Fruit fly (Drosophila melanogaster): ENCODE data around the gene Nnk.
A peak's percentile ranks its signal among the peaks of the same experiment; 100 is the strongest.

Nnk gene

dm6 chr3R:17759773-17760476 lies 45.1 kb downstream of the Nnk start (continued):
- TF ChIP-seq Hr78 (GFP tag; optimal IDR thresholded peaks at IDR 0.05), result peak in 1 of 2 experiments; percentile 82
- TF ChIP-seq GATAe (GFP tag; conservative IDR thresholded peaks at IDR 0.05), result peak; percentile 78
- no peak for TF ChIP-seq lmd (GFP tag; IDR thresholded peaks at IDR 0.05)
- TF ChIP-seq Oli (tag; optimal IDR thresholded peaks at IDR 0.05), result no peak
- TF ChIP-seq D (optimal IDR thresholded peaks at IDR 0.05), result no peak
- TF ChIP-seq D (GFP tag; optimal IDR thresholded peaks at IDR 0.05), result no peak
- TF ChIP-seq sd (tag; optimal IDR thresholded peaks at IDR 0.05), result peak; percentile 69
- no peak for TF ChIP-seq CG15269 (tag; optimal IDR thresholded peaks at IDR 0.05)
- TF ChIP-seq wek (GFP tag; optimal IDR thresholded peaks at IDR 0.05), result no peak
- no peak for TF ChIP-seq kah (GFP tag; optimal IDR thresholded peaks at IDR 0.05)
- TF ChIP-seq dmrt99B (tag; optimal IDR thresholded peaks at IDR 0.05), result no peak
- TF ChIP-seq al (GFP tag; IDR thresholded peaks at IDR 0.05), result no peak
- TF ChIP-seq CG34376 (GFP tag; optimal IDR thresholded peaks at IDR 0.05), result peak; percentile 39
- no peak for TF ChIP-seq tap (tag; optimal IDR thresholded peaks at IDR 0.05)
- no peak for TF ChIP-seq CG6791 (GFP tag; IDR thresholded peaks at IDR 0.05; ENCODE audit: partially characterized antibody)
- no peak for TF ChIP-seq CG6272 (GFP tag; IDR thresholded peaks at IDR 0.05)
- no peak for TF ChIP-seq CG11696 (GFP tag; IDR thresholded peaks at IDR 0.05)
- TF ChIP-seq CG11695 (GFP tag; IDR thresholded peaks at IDR 0.05), result no peak
- peak; percentile 59 for TF ChIP-seq CG12071 (GFP tag; optimal IDR thresholded peaks at IDR 0.05)
- TF ChIP-seq grn (GFP tag; optimal IDR thresholded peaks at IDR 0.05), result peak; percentile 85
- no peak for TF ChIP-seq CG14710 (tag; optimal IDR thresholded peaks at IDR 0.05)
- no peak for TF ChIP-seq jumu (GFP tag; optimal IDR thresholded peaks at IDR 0.05)
- peak; percentile 1 for TF ChIP-seq PHDP (tag; optimal IDR thresholded peaks at IDR 0.05)
- TF ChIP-seq CG6654 (GFP tag; optimal IDR thresholded peaks at IDR 0.05), result no peak
- 0 out of 3 replicates have a peak, but pooled peaks have one; percentile 6 for TF ChIP-seq Dbx (GFP tag; IDR thresholded peaks at IDR 0.05)
- no peak for TF ChIP-seq toy (GFP tag; IDR thresholded peaks at IDR 0.05)
- no peak for TF ChIP-seq Xrp1 (GFP tag; IDR thresholded peaks at IDR 0.05)
- no peak for TF ChIP-seq jigr1 (GFP tag; IDR thresholded peaks at IDR 0.05)
- no peak for TF ChIP-seq pan (optimal IDR thresholded peaks at IDR 0.05)
- TF ChIP-seq pan (GFP tag; optimal IDR thresholded peaks at IDR 0.05 in 1 of 2, IDR thresholded peaks at IDR 0.05 in 1 of 2), result no peak
- no peak for TF ChIP-seq CG12155 (GFP tag; optimal IDR thresholded peaks at IDR 0.05)
- peak; percentile 1 for TF ChIP-seq Meics (GFP tag; optimal IDR thresholded peaks at IDR 0.05)
- no peak for TF ChIP-seq CG10366 (GFP tag; IDR thresholded peaks at IDR 0.05)
- TF ChIP-seq CG18599 (GFP tag; optimal IDR thresholded peaks at IDR 0.05), result peak; percentile 57
- TF ChIP-seq exex (tag; optimal IDR thresholded peaks at IDR 0.05), result peak; percentile 95
- no peak for TF ChIP-seq Hr3 (GFP tag; optimal IDR thresholded peaks at IDR 0.05)
- no peak for TF ChIP-seq nmo (GFP tag; optimal IDR thresholded peaks at IDR 0.05)
- peak; percentile 57 for TF ChIP-seq Med (GFP tag)
- TF ChIP-seq CG9932 (GFP tag; IDR thresholded peaks at IDR 0.05), result no peak
- TF ChIP-seq Vsx1 (GFP tag; optimal IDR thresholded peaks at IDR 0.05), result no peak
- no peak for TF ChIP-seq Dad (GFP tag; optimal IDR thresholded peaks at IDR 0.05)
- TF ChIP-seq CG8924 (tag; optimal IDR thresholded peaks at IDR 0.05), result no peak
- TF ChIP-seq Doc2 (GFP tag; IDR thresholded peaks at IDR 0.05), result no peak
- TF ChIP-seq CG11723 (GFP tag; optimal IDR thresholded peaks at IDR 0.05), result no peak
- TF ChIP-seq CG18619 (GFP tag; optimal IDR thresholded peaks at IDR 0.05), result no peak
- TF ChIP-seq az2 (GFP tag; optimal IDR thresholded peaks at IDR 0.05), result no peak
- TF ChIP-seq CG8290 (GFP tag; optimal IDR thresholded peaks at IDR 0.05), result no peak
- peak in 1 of 2 experiments; percentile 32 for TF ChIP-seq CG8290 (tag; optimal IDR thresholded peaks at IDR 0.05)
- no peak for TF ChIP-seq NFAT (GFP tag; IDR thresholded peaks at IDR 0.05)
- TF ChIP-seq Jarid2 (GFP tag; optimal IDR thresholded peaks at IDR 0.05), result no peak
- TF ChIP-seq HmgZ (tag; optimal IDR thresholded peaks at IDR 0.05), result peak; percentile 2
